Worm (Caenorhabditis elegans): Measurements from ENCODE around the gene dpy-8.

DNA sequence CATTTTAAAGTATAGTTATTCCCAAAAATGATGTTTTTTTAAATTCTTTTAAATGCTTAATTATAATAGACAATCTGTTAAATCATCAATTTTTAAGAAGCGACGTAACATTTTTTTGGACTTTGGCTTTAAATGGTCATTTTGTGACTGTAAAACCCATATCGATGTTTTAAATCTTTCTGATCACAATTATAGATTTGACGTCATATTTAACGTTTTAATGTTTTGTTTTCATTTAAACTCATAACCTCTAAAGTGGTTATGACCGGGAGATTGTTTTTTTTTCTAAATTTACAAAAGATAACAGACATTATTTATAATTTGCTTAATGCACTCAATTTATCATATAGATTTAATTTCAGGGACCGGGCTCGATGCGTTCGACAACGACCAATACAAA lies 38.4 kb downstream of the dpy-8 start:
- no peak for TF ChIP-seq hlh-30 (tag; optimal IDR thresholded peaks at IDR 0.05; ENCODE audit: insufficient read depth)
- TF ChIP-seq syd-9 (tag; optimal IDR thresholded peaks at IDR 0.05): no peak
- no peak for TF ChIP-seq dmd-4 (tag; optimal IDR thresholded peaks at IDR 0.05; ENCODE audit: borderline replicate concordance)
- TF ChIP-seq lin-11 (tag; optimal IDR thresholded peaks at IDR 0.05): no peak
- TF ChIP-seq odd-2 (tag; optimal IDR thresholded peaks at IDR 0.05): no peak
- no peak for TF ChIP-seq nhr-11 (tag; optimal IDR thresholded peaks at IDR 0.05)
- TF ChIP-seq gmeb-2 (tag; optimal IDR thresholded peaks at IDR 0.05): no peak
- TF ChIP-seq dve-1 (tag; optimal IDR thresholded peaks at IDR 0.05): no peak
- TF ChIP-seq pag-3 (tag; optimal IDR thresholded peaks at IDR 0.05; ENCODE audit: borderline replicate concordance): no peak
- no peak for TF ChIP-seq hlh-8 (tag; optimal IDR thresholded peaks at IDR 0.05)
